Fruit fly (Drosophila melanogaster) whole organism: Measurements from ENCODE around the gene CG6927.

Source experiments
- Dll ChIP-seq: fragments of >200 bp; optimal IDR thresholded peaks from 2 replicates; lab custom pipeline; 2017
- EcR ChIP-seq, 2 experiments: fragments of >200 bp; optimal IDR thresholded peaks; 2 replicates each; lab custom pipeline; 2017; ENCODE audit warnings: missing biosample characterization in 2 of 2, missing genetic modification characterization in 2 of 2, missing genetic modification reagents in 2 of 2
- psq ChIP-seq: fragments of >200 bp; optimal IDR thresholded peaks from 2 replicates; lab custom pipeline; 2017

dm6 chrX:4885875-4886274 is 20.8 kb upstream of the CG6927 start:
- no peak for TF ChIP-seq Dll
- TF ChIP-seq psq (lab: Kevin White, UChicago), result no peak
- TF ChIP-seq EcR (GFP tag; optimal IDR thresholded peaks at IDR 0.05; lab: Kevin White, UChicago), result no peak
